Worm (Caenorhabditis elegans) whole organism, young adult: ENCODE measurements around the gene snap-29.
A peak's percentile ranks its signal among the peaks of the same experiment; 100 is the strongest.

Source experiments
- B0019.2 ChIP-seq: fragments of 200-800 bp; sonication (Bioruptor generic); conservative IDR thresholded peaks from 2 replicates; pipeline ENCODE4 v1.3.6; 2022; ENCODE audit warnings: missing genetic modification reagents, missing genetic modification characterization, missing compliant biosample characterization
- B0035.1 ChIP-seq: sonication (generic microtip); optimal IDR thresholded peaks from 2 replicates; lab custom pipeline; 2016; ENCODE audit warnings: missing genetic modification characterization, mild to moderate bottlenecking, missing compliant biosample characterization, missing genotype, missing genetic modification reagents
- B0261.1 ChIP-seq: sonication (generic microtip); optimal IDR thresholded peaks from 2 replicates; lab custom pipeline; 2016; ENCODE audit warnings: mild to moderate bottlenecking, missing genetic modification characterization, moderate library complexity, missing compliant biosample characterization
- C06A6.2 ChIP-seq: fragments of 200-800 bp; sonication (Bioruptor generic); conservative IDR thresholded peaks from 2 replicates; pipeline ENCODE4 v1.3.6; 2022; ENCODE audit warnings: missing genetic modification characterization, missing compliant biosample characterization
- F10E7.11 ChIP-seq: sonication (generic microtip); optimal IDR thresholded peaks from 2 replicates; lab custom pipeline; 2017; ENCODE audit warnings: mild to moderate bottlenecking, missing genetic modification characterization, moderate library complexity, missing compliant biosample characterization
- F37B4.10 ChIP-seq: fragments of 200-800 bp; sonication (Bioruptor generic); IDR thresholded peaks from 2 replicates; pipeline ENCODE4 v1.3.6; 2022; ENCODE audit warnings: missing genetic modification characterization, missing compliant biosample characterization
- F49E8.2 ChIP-seq: sonication (generic microtip); optimal IDR thresholded peaks from 3 replicates; lab custom pipeline; 2017; ENCODE audit warnings: missing genetic modification characterization, mild to moderate bottlenecking, missing compliant biosample characterization, antibody characterized with exemption, moderate library complexity; ENCODE audit not compliant: insufficient read depth
- F55B11.4 ChIP-seq: sonication (generic microtip); optimal IDR thresholded peaks from 2 replicates; lab custom pipeline; 2016; ENCODE audit warnings: missing compliant biosample characterization, missing genetic modification characterization, borderline replicate concordance; ENCODE audit not compliant: insufficient read depth
- Y53F4B.3 ChIP-seq: fragments of 200-800 bp; sonication (Bioruptor generic); IDR thresholded peaks from 2 replicates; pipeline ENCODE4 v1.3.6; 2022; ENCODE audit warnings: missing genetic modification reagents, missing genetic modification characterization, missing compliant biosample characterization
- Y67H2A.10 ChIP-seq: fragments of 200-800 bp; sonication (Bioruptor generic); conservative IDR thresholded peaks from 2 replicates; pipeline ENCODE4 v1.3.6; 2022; ENCODE audit warnings: missing genetic modification reagents, missing genetic modification characterization, missing compliant biosample characterization
- ZK185.1 ChIP-seq: sonication (generic microtip); optimal IDR thresholded peaks from 2 replicates; lab custom pipeline; 2016; ENCODE audit warnings: mild to moderate bottlenecking, missing genetic modification characterization, missing compliant biosample characterization; ENCODE audit not compliant: poor library complexity, severe bottlenecking
- akir-1 ChIP-seq: fragments of 200-800 bp; sonication (Bioruptor generic); optimal IDR thresholded peaks from 2 replicates; lab custom pipeline; 2018; ENCODE audit warnings: mild to moderate bottlenecking, missing genetic modification characterization, moderate library complexity, missing compliant biosample characterization
- ama-1 ChIP-seq, 3 experiments: fragments of 150-350 bp in 1 of 3; sonication (generic microtip) in 2 of 3; optimal IDR thresholded peaks; 2 replicates each; lab custom pipeline; 2014 to 2018; ENCODE audit warnings: missing biosample characterization in 2 of 3, missing genetic modification characterization in 2 of 3, missing genetic modification reagents in 2 of 3
- aptf-3 ChIP-seq: fragments of 200-800 bp; sonication (Bioruptor generic); IDR thresholded peaks from 2 replicates; pipeline ENCODE4 v1.3.6; 2022; ENCODE audit warnings: missing genetic modification characterization, missing compliant biosample characterization
- atf-7 ChIP-seq: sonication (generic microtip); optimal IDR thresholded peaks from 2 replicates; lab custom pipeline; 2017; ENCODE audit warnings: mild to moderate bottlenecking, missing genetic modification characterization, missing compliant biosample characterization
- athp-1 ChIP-seq: sonication (generic microtip); optimal IDR thresholded peaks from 2 replicates; lab custom pipeline; 2017; ENCODE audit warnings: mild to moderate bottlenecking, missing genetic modification characterization, missing compliant biosample characterization
- attf-5 ChIP-seq: fragments of 200-800 bp; sonication (Bioruptor generic); optimal IDR thresholded peaks from 2 replicates; lab custom pipeline; 2018; ENCODE audit warnings: mild to moderate bottlenecking, missing genetic modification characterization, missing compliant biosample characterization
- bed-2 ChIP-seq: fragments of 200-800 bp; sonication (Bioruptor generic); IDR thresholded peaks from 2 replicates; pipeline ENCODE4 v1.3.6; 2022; ENCODE audit warnings: missing genetic modification reagents, missing genetic modification characterization, missing compliant biosample characterization
- ccch-3 ChIP-seq: fragments of 200-800 bp; sonication (Bioruptor generic); optimal IDR thresholded peaks from 2 replicates; lab custom pipeline; 2018; ENCODE audit warnings: mild to moderate bottlenecking, missing genetic modification characterization, missing compliant biosample characterization
- ceh-91 ChIP-seq: fragments of 200-800 bp; sonication (Bioruptor generic); IDR thresholded peaks from 2 replicates; pipeline ENCODE4 v1.3.6; 2022; ENCODE audit warnings: missing genetic modification reagents, missing genetic modification characterization, missing compliant biosample characterization
- dpff-1 ChIP-seq: sonication (generic microtip); optimal IDR thresholded peaks from 2 replicates; lab custom pipeline; 2017; ENCODE audit warnings: mild to moderate bottlenecking, missing genetic modification characterization, missing compliant biosample characterization
- efl-1 ChIP-seq: fragments of 150-350 bp; optimal IDR thresholded peaks from 2 replicates; lab custom pipeline; 2014; ENCODE audit warnings: missing biosample characterization, missing genetic modification reagents, missing genetic modification characterization
- egl-44 ChIP-seq: fragments of 200-800 bp; sonication (Bioruptor generic); IDR thresholded peaks from 2 replicates; pipeline ENCODE4 v1.3.6; 2022; ENCODE audit warnings: missing genetic modification reagents, missing genetic modification characterization, missing compliant biosample characterization
- ekl-4 ChIP-seq: fragments of 200-800 bp; sonication (Bioruptor generic); IDR thresholded peaks from 2 replicates; pipeline ENCODE4 v1.3.6; 2022; ENCODE audit warnings: missing genetic modification reagents, missing genetic modification characterization, missing compliant biosample characterization
- hmg-20 ChIP-seq: fragments of 200-800 bp; sonication (Bioruptor generic); IDR thresholded peaks from 2 replicates; pipeline ENCODE4 v1.3.6; 2022; ENCODE audit warnings: missing genetic modification reagents, missing genetic modification characterization, missing compliant biosample characterization
- lag-1 ChIP-seq: fragments of 200-800 bp; sonication (Bioruptor generic); IDR thresholded peaks from 2 replicates; pipeline ENCODE4 v1.3.6; 2022; ENCODE audit warnings: missing genetic modification reagents, missing genetic modification characterization, missing compliant biosample characterization
- lin-26 ChIP-seq: fragments of 200-800 bp; sonication (Bioruptor generic); IDR thresholded peaks from 2 replicates; pipeline ENCODE4 v1.3.6; 2022; ENCODE audit warnings: missing genetic modification reagents, missing genetic modification characterization, missing compliant biosample characterization
- lir-1 ChIP-seq: fragments of 200-800 bp; sonication (Bioruptor generic); conservative IDR thresholded peaks from 2 replicates; pipeline ENCODE4 v1.3.6; 2022; ENCODE audit warnings: missing genetic modification reagents, missing genetic modification characterization, missing compliant biosample characterization
- lsl-1 ChIP-seq: fragments of 200-800 bp; sonication (Bioruptor generic); optimal IDR thresholded peaks from 2 replicates; lab custom pipeline; 2018; ENCODE audit warnings: mild to moderate bottlenecking, missing genetic modification characterization, moderate library complexity, missing compliant biosample characterization
- madf-10 ChIP-seq: sonication (generic microtip); optimal IDR thresholded peaks from 2 replicates; lab custom pipeline; 2016; ENCODE audit warnings: mild to moderate bottlenecking, missing genetic modification characterization, missing compliant biosample characterization
- mcd-1 ChIP-seq: fragments of 200-800 bp; sonication (Bioruptor generic); IDR thresholded peaks from 2 replicates; pipeline ENCODE4 v1.3.6; 2022; ENCODE audit warnings: missing genetic modification reagents, missing genetic modification characterization, missing compliant biosample characterization
- mel-28 ChIP-seq: sonication (generic microtip); optimal IDR thresholded peaks from 2 replicates; lab custom pipeline; 2016; ENCODE audit warnings: borderline replicate concordance, mild to moderate bottlenecking, missing genetic modification characterization, missing compliant biosample characterization
- nfya-1 ChIP-seq: sonication (generic microtip); optimal IDR thresholded peaks from 2 replicates; lab custom pipeline; 2017; ENCODE audit warnings: antibody characterized with exemption, missing compliant biosample characterization, missing genetic modification characterization, borderline replicate concordance; ENCODE audit not compliant: insufficient read depth
- nfyb-1 ChIP-seq: fragments of 200-800 bp; sonication (Bioruptor generic); IDR thresholded peaks from 2 replicates; pipeline ENCODE4 v1.3.6; 2022; ENCODE audit warnings: missing genetic modification reagents, missing genetic modification characterization, missing compliant biosample characterization
- nhr-27 ChIP-seq: fragments of 200-800 bp; sonication (Bioruptor generic); optimal IDR thresholded peaks from 2 replicates; lab custom pipeline; 2018; ENCODE audit warnings: mild to moderate bottlenecking, missing genetic modification characterization, moderate library complexity, missing compliant biosample characterization
- nhr-90 ChIP-seq: sonication (generic microtip); optimal IDR thresholded peaks from 2 replicates; lab custom pipeline; 2016; ENCODE audit warnings: missing genotype, mild to moderate bottlenecking, missing genetic modification characterization, missing compliant biosample characterization
- pha-4 ChIP-seq: fragments of 150-350 bp; sonication (generic microtip); optimal IDR thresholded peaks from 2 replicates; lab custom pipeline; 2014; ENCODE audit warnings: missing biosample characterization, missing genetic modification reagents, missing genetic modification characterization
- rec-8 ChIP-seq, 2 experiments: sonication (generic microtip); optimal IDR thresholded peaks; 2 replicates each; lab custom pipeline; 2016; ENCODE audit warnings: mild to moderate bottlenecking in 2 of 2, missing genetic modification characterization in 2 of 2, missing genetic modification reagents in 2 of 2, missing genotype in 2 of 2, missing biosample characterization in 1 of 2, missing compliant biosample characterization in 1 of 2, moderate library complexity in 1 of 2
- repo-1 ChIP-seq: sonication (generic microtip); optimal IDR thresholded peaks from 2 replicates; lab custom pipeline; 2017; ENCODE audit warnings: mild to moderate bottlenecking, missing genetic modification characterization, missing compliant biosample characterization
- sdz-38 ChIP-seq: sonication (generic microtip); optimal IDR thresholded peaks from 2 replicates; lab custom pipeline; 2016; ENCODE audit warnings: missing genotype, missing genetic modification characterization, missing compliant biosample characterization
- snpc-3.4 ChIP-seq: sonication (generic microtip); optimal IDR thresholded peaks from 2 replicates; lab custom pipeline; 2017; ENCODE audit warnings: missing genetic modification characterization, mild to moderate bottlenecking, missing compliant biosample characterization, antibody characterized with exemption, moderate library complexity, missing genotype, missing genetic modification reagents
- somi-1 ChIP-seq: fragments of 200-800 bp; sonication (Bioruptor generic); optimal IDR thresholded peaks from 2 replicates; lab custom pipeline; 2018; ENCODE audit warnings: mild to moderate bottlenecking, missing genetic modification characterization, missing compliant biosample characterization
- tbx-9 ChIP-seq: sonication (generic microtip); optimal IDR thresholded peaks from 2 replicates; lab custom pipeline; 2016; ENCODE audit warnings: borderline replicate concordance, missing genetic modification characterization, inconsistent platforms, missing compliant biosample characterization
- tlf-1 ChIP-seq: fragments of 200-800 bp; sonication (Bioruptor generic); optimal IDR thresholded peaks from 2 replicates; lab custom pipeline; 2018; ENCODE audit warnings: mild to moderate bottlenecking, missing genetic modification characterization, missing compliant biosample characterization
- unc-62 ChIP-seq: fragments of 150-350 bp; optimal IDR thresholded peaks from 2 replicates; lab custom pipeline; 2014; ENCODE audit warnings: missing biosample characterization, missing genetic modification reagents, missing genetic modification characterization
- ztf-22 ChIP-seq: fragments of 200-800 bp; sonication (Bioruptor generic); optimal IDR thresholded peaks from 2 replicates; lab custom pipeline; 2018; ENCODE audit warnings: mild to moderate bottlenecking, missing genetic modification characterization, moderate library complexity, missing compliant biosample characterization
- ztf-26 ChIP-seq: sonication (generic microtip); optimal IDR thresholded peaks from 2 replicates; lab custom pipeline; 2017; ENCODE audit warnings: missing genetic modification characterization, missing compliant biosample characterization
- ztf-3 ChIP-seq: fragments of 200-800 bp; sonication (Bioruptor generic); optimal IDR thresholded peaks from 2 replicates; lab custom pipeline; 2018; ENCODE audit warnings: mild to moderate bottlenecking, missing genetic modification characterization, missing compliant biosample characterization

snap-29 gene

DNA sequence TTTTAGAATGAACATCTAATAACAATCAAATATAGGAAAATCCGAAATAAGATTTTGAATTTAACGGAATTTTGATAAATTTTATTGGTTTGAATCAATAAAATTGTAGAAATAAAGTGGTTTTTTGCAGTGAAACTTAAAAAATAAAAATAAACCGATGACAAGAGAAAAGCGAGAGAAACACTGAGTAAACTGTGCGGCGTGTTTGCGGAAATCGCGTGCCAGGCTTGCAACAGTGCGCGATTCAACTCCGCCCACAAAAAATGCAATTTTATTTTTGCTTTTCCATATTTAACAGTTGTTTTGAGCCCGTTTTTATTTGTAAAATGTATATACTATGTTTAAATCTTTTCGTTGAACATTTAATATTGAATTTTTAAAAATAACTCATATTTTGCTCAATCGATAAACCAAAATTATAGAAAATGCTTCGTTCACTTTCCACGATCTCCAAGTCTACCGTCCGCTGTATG, 8.1 kb upstream of the snap-29 start, which contains the start of gene mtss-1 (continued):
- no peak for TF ChIP-seq aptf-3 (GFP tag; lab: Robert Waterston, UW)
- TF ChIP-seq lag-1 (GFP tag; lab: Robert Waterston, UW) = no peak
- TF ChIP-seq lin-26 (GFP tag; lab: Robert Waterston, UW) = no peak
- no peak for TF ChIP-seq B0035.1
- no peak for TF ChIP-seq rec-8 (tag; optimal IDR thresholded peaks at IDR 0.05; lab: Kevin White, UChicago)
- TF ChIP-seq atf-7 = no peak
- TF ChIP-seq nfyb-1 (GFP tag; lab: Robert Waterston, UW) = peak; percentile 51; the same call in 1 of the 2 replicates
- no peak for TF ChIP-seq tlf-1 (GFP tag; lab: Kevin White, UChicago)
- TF ChIP-seq unc-62 = no peak
- TF ChIP-seq ekl-4 (GFP tag; lab: Robert Waterston, UW) = no peak
- TF ChIP-seq hmg-20 = no peak
- peak; percentile 44 for TF ChIP-seq snpc-3.4 (tag; lab: Kevin White, UChicago)
- no peak for TF ChIP-seq B0019.2 (GFP tag; lab: Robert Waterston, UW)
- TF ChIP-seq Y53F4B.3 (GFP tag; lab: Robert Waterston, UW) = no peak
- no peak for TF ChIP-seq ztf-22
- no peak for TF ChIP-seq athp-1 (tag; lab: Kevin White, UChicago)
- TF ChIP-seq bed-2 (GFP tag; lab: Robert Waterston, UW) = no peak
- TF ChIP-seq B0261.1 (tag; lab: Kevin White, UChicago) = no peak
- peak; percentile 37 for TF ChIP-seq attf-5 (GFP tag; lab: Kevin White, UChicago)
- no peak for TF ChIP-seq efl-1 (GFP tag; lab: Kevin White, UChicago)
- no peak for TF ChIP-seq F37B4.10
- no peak for TF ChIP-seq pha-4 (tag; lab: Kevin White, UChicago)
- TF ChIP-seq akir-1 (GFP tag; lab: Kevin White, UChicago) = no peak
- TF ChIP-seq egl-44 = no peak
- TF ChIP-seq F49E8.2 (tag; lab: Kevin White, UChicago) = peak; percentile 9
- no peak for TF ChIP-seq sdz-38 (tag; lab: Kevin White, UChicago)
- no peak for TF ChIP-seq F55B11.4 (tag; lab: Kevin White, UChicago)
- no peak for TF ChIP-seq repo-1 (tag; lab: Kevin White, UChicago)
- no peak for TF ChIP-seq nhr-90 (tag; lab: Kevin White, UChicago)
- TF ChIP-seq ztf-3 (GFP tag; lab: Kevin White, UChicago) = no peak
- TF ChIP-seq ceh-91 (GFP tag; lab: Robert Waterston, UW) = no peak
- no peak for TF ChIP-seq ama-1 (optimal IDR thresholded peaks at IDR 0.05; lab: Kevin White, UChicago)
- TF ChIP-seq ama-1 (GFP tag; optimal IDR thresholded peaks at IDR 0.05; lab: Kevin White, UChicago) = no peak
- TF ChIP-seq nfya-1 (tag; lab: Kevin White, UChicago) = no peak
- no peak for TF ChIP-seq C06A6.2 (GFP tag; lab: Robert Waterston, UW)
- TF ChIP-seq ZK185.1 = peak; percentile 16
- peak; percentile 55 for TF ChIP-seq lsl-1 (GFP tag; lab: Kevin White, UChicago)
- no peak for TF ChIP-seq mel-28 (tag; lab: Kevin White, UChicago)
- TF ChIP-seq somi-1 = no peak
- TF ChIP-seq nhr-27 (tag; lab: Kevin White, UChicago) = no peak
- TF ChIP-seq tbx-9 (tag; lab: Kevin White, UChicago) = no peak
- TF ChIP-seq ztf-26 (tag; lab: Kevin White, UChicago) = no peak
- no peak for TF ChIP-seq lir-1 (GFP tag; lab: Robert Waterston, UW)
- no peak for TF ChIP-seq Y67H2A.10 (GFP tag; lab: Robert Waterston, UW)
- no peak for TF ChIP-seq ccch-3 (GFP tag; lab: Kevin White, UChicago)
- TF ChIP-seq madf-10 = no peak
- TF ChIP-seq mcd-1 = peak; percentile 54
- TF ChIP-seq F10E7.11 (tag; lab: Kevin White, UChicago) = no peak
- TF ChIP-seq dpff-1 (tag; lab: Kevin White, UChicago) = no peak
